Worm (Caenorhabditis elegans): ENCODE data around the gene dmsr-6.

- TF ChIP-seq ets-7 (tag; optimal IDR thresholded peaks at IDR 0.05) (no peak), F13C5.2 (tag; optimal IDR thresholded peaks at IDR 0.05) (no peak), tra-4 (tag; optimal IDR thresholded peaks at IDR 0.05) (no peak), sea-1 (GFP tag; conservative IDR thresholded peaks at IDR 0.05) (no peak), B0310.2 (tag; optimal IDR thresholded peaks at IDR 0.05) (no peak), flt-1 (GFP tag; IDR thresholded peaks at IDR 0.05) (no peak), ama-1 (optimal IDR thresholded peaks at IDR 0.05) (no peak), hmbx-1 (tag; optimal IDR thresholded peaks at IDR 0.05) (no peak)
These were observed 34.0 kb downstream of the dmsr-6 start, which contains the start of gene vnut-1 for ce11 chrII:14489407-14489806.

Data from whole organism, early embryonic.